Fruit fly (Drosophila melanogaster) whole organism, embryonic: ENCODE results near the gene Fer2.

Experiments used
- Asciz ChIP-seq: fragments of 200-800 bp; sonication (Bioruptor generic); optimal IDR thresholded peaks from 2 replicates; lab custom pipeline; 2017; ENCODE audit warnings: missing biosample characterization, mild to moderate bottlenecking, missing genetic modification characterization, missing genetic modification reagents
- CG11085 ChIP-seq: fragments of 200-800 bp; sonication (Bioruptor generic); IDR thresholded peaks from 2 replicates; pipeline ENCODE4 v1.3.6; 2022; ENCODE audit warnings: missing biosample characterization, missing genetic modification characterization
- CG11504 ChIP-seq: fragments of 200-800 bp; sonication (Bioruptor generic); optimal IDR thresholded peaks from 3 replicates; lab custom pipeline; 2019; ENCODE audit warnings: missing biosample characterization, mild to moderate bottlenecking, missing genetic modification characterization, moderate library complexity
- CG14441 ChIP-seq: fragments of 200-800 bp; sonication (Bioruptor generic); IDR thresholded peaks from 2 replicates; pipeline ENCODE4 v1.3.6; 2022; ENCODE audit warnings: missing biosample characterization, missing genetic modification characterization
- CG16779 ChIP-seq: fragments of 200-800 bp; sonication (Bioruptor generic); IDR thresholded peaks from 2 replicates; pipeline ENCODE4 v1.3.6; 2022; ENCODE audit warnings: missing biosample characterization, missing genetic modification characterization
- CG17612 ChIP-seq: fragments of 200-800 bp; sonication (Bioruptor generic); IDR thresholded peaks from 2 replicates; pipeline ENCODE4 v1.3.6; 2022; ENCODE audit warnings: missing biosample characterization, missing genetic modification characterization
- CG18262 ChIP-seq: fragments of 200-800 bp; optimal IDR thresholded peaks from 3 replicates; lab custom pipeline; 2019; ENCODE audit warnings: missing biosample characterization, mild to moderate bottlenecking, missing genetic modification characterization, moderate library complexity
- CG18764 ChIP-seq: fragments of 200-800 bp; sonication (Bioruptor generic); optimal IDR thresholded peaks from 3 replicates; lab custom pipeline; 2016; ENCODE audit warnings: missing biosample characterization, missing genetic modification characterization
- CG2129 ChIP-seq: fragments of 200-800 bp; sonication (Bioruptor generic); IDR thresholded peaks from 2 replicates; pipeline ENCODE4 v1.3.6; 2022; ENCODE audit warnings: missing biosample characterization, missing genetic modification characterization; ENCODE audit not compliant: partially characterized antibody
- CG30020 ChIP-seq: fragments of 200-800 bp; optimal IDR thresholded peaks from 2 replicates; lab custom pipeline; 2019; ENCODE audit warnings: missing biosample characterization, mild to moderate bottlenecking, missing genetic modification characterization, moderate library complexity
- CG32767 ChIP-seq: fragments of 200-800 bp; sonication (Bioruptor generic); IDR thresholded peaks from 2 replicates; pipeline ENCODE4 v1.3.6; 2022; ENCODE audit warnings: missing biosample characterization, missing genetic modification characterization
- CG33213 ChIP-seq: fragments of 200-800 bp; sonication (Bioruptor generic); optimal IDR thresholded peaks from 3 replicates; lab custom pipeline; 2016; ENCODE audit warnings: missing biosample characterization, missing genetic modification characterization
- CG33557 ChIP-seq: fragments of 200-800 bp; sonication (Bioruptor generic); optimal IDR thresholded peaks from 2 replicates; lab custom pipeline; 2019; ENCODE audit warnings: missing biosample characterization, mild to moderate bottlenecking, missing genetic modification characterization, moderate library complexity
- CG4617 ChIP-seq: fragments of 200-800 bp; sonication (Bioruptor generic); optimal IDR thresholded peaks from 3 replicates; lab custom pipeline; 2016; ENCODE audit warnings: missing biosample characterization, missing genetic modification characterization, borderline replicate concordance
- CG4707 ChIP-seq: fragments of 200-800 bp; sonication (Bioruptor generic); optimal IDR thresholded peaks from 2 replicates; lab custom pipeline; 2018; ENCODE audit warnings: missing biosample characterization, mild to moderate bottlenecking, missing genetic modification characterization, moderate library complexity
- CG8359 ChIP-seq: fragments of 200-800 bp; sonication (Bioruptor generic); optimal IDR thresholded peaks from 2 replicates; lab custom pipeline; 2017; ENCODE audit warnings: missing biosample characterization, mild to moderate bottlenecking, missing genetic modification characterization, borderline replicate concordance
- CG8388 ChIP-seq: fragments of 200-800 bp; sonication (Bioruptor generic); optimal IDR thresholded peaks from 2 replicates; lab custom pipeline; 2019; ENCODE audit warnings: missing biosample characterization, mild to moderate bottlenecking, missing genetic modification characterization, moderate library complexity
- CG8765 ChIP-seq: fragments of 200-800 bp; sonication (Bioruptor generic); IDR thresholded peaks from 2 replicates; pipeline ENCODE4 v1.3.6; 2022; ENCODE audit warnings: missing biosample characterization, missing genetic modification characterization
- CG9932 ChIP-seq: fragments of 200-800 bp; sonication (Bioruptor generic); IDR thresholded peaks from 2 replicates; pipeline ENCODE4 v1.3.6; 2022; ENCODE audit warnings: missing biosample characterization, missing genetic modification characterization
- CoRest ChIP-seq: fragments of 200-800 bp; sonication (Bioruptor generic); optimal IDR thresholded peaks from 3 replicates; lab custom pipeline; 2018; ENCODE audit warnings: missing biosample characterization, mild to moderate bottlenecking, missing genetic modification characterization, moderate library complexity
- CrebB ChIP-seq: fragments of 200-800 bp; sonication (Bioruptor generic); optimal IDR thresholded peaks from 3 replicates; lab custom pipeline; 2018; ENCODE audit warnings: missing biosample characterization, mild to moderate bottlenecking, missing genetic modification characterization
- Dfd ChIP-seq, 2 experiments: fragments of >200 bp; optimal IDR thresholded peaks; 2 replicates each; lab custom pipeline; 2017; ENCODE audit warnings: missing biosample characterization in 2 of 2, missing genetic modification characterization in 2 of 2
- Dref ChIP-seq: fragments of 200-800 bp; sonication (Bioruptor generic); IDR thresholded peaks from 2 replicates; pipeline ENCODE4 v1.3.6; 2022; ENCODE audit warnings: missing biosample characterization, missing genetic modification characterization
- Eip74EF ChIP-seq, 2 experiments: fragments of 200-800 bp in 1 of 2; fragments of >200 bp in 1 of 2; sonication (Bioruptor generic) in 1 of 2; optimal IDR thresholded peaks; 2 replicates each; lab custom pipeline; 2017 to 2019; ENCODE audit warnings: missing biosample characterization in 2 of 2, missing genetic modification characterization in 2 of 2, mild to moderate bottlenecking in 1 of 2, moderate library complexity in 1 of 2
- Ets97D ChIP-seq: fragments of 200-800 bp; sonication (Bioruptor generic); optimal IDR thresholded peaks from 3 replicates; lab custom pipeline; 2016; ENCODE audit warnings: missing biosample characterization, missing genetic modification characterization
- H2.0 ChIP-seq: fragments of 200-800 bp; sonication (Bioruptor generic); IDR thresholded peaks from 2 replicates; pipeline ENCODE4 v1.3.6; 2022; ENCODE audit warnings: missing biosample characterization, missing genetic modification characterization
- HLH4C ChIP-seq: fragments of 200-800 bp; sonication (Bioruptor generic); IDR thresholded peaks from 3 replicates; pipeline ENCODE4 v1.3.6; 2022; ENCODE audit warnings: missing biosample characterization, missing genetic modification characterization; ENCODE audit not compliant: partially characterized antibody
- Hsf ChIP-seq: fragments of 200-800 bp; sonication (Bioruptor generic); optimal IDR thresholded peaks from 3 replicates; lab custom pipeline; 2016; ENCODE audit warnings: missing biosample characterization, missing genetic modification characterization
- NfI ChIP-seq: fragments of 200-800 bp; sonication (Bioruptor generic); optimal IDR thresholded peaks from 3 replicates; lab custom pipeline; 2018; ENCODE audit warnings: missing biosample characterization, mild to moderate bottlenecking, missing genetic modification characterization, moderate library complexity
- Sry-β ChIP-seq: fragments of 200-800 bp; sonication (Bioruptor generic); optimal IDR thresholded peaks from 2 replicates; lab custom pipeline; 2018; ENCODE audit warnings: missing biosample characterization, mild to moderate bottlenecking, missing genetic modification characterization, moderate library complexity
- YL-1 ChIP-seq: fragments of 200-800 bp; sonication (Bioruptor generic); optimal IDR thresholded peaks from 3 replicates; lab custom pipeline; 2017; ENCODE audit warnings: missing biosample characterization, mild to moderate bottlenecking, missing genetic modification characterization
- ci ChIP-seq: fragments of 200-800 bp; sonication (Bioruptor generic); IDR thresholded peaks from 3 replicates; pipeline ENCODE4 v1.3.6; 2022; ENCODE audit warnings: missing biosample characterization, missing genetic modification characterization
- danr ChIP-seq: fragments of 200-800 bp; sonication (Bioruptor generic); IDR thresholded peaks from 2 replicates; pipeline ENCODE4 v1.3.6; 2022; ENCODE audit warnings: missing biosample characterization, missing genetic modification characterization
- dimm ChIP-seq: fragments of 200-800 bp; sonication (Bioruptor generic); IDR thresholded peaks from 2 replicates; pipeline ENCODE4 v1.3.6; 2022; ENCODE audit warnings: missing biosample characterization, missing genetic modification characterization
- fd3F ChIP-seq: fragments of 200-800 bp; sonication (Bioruptor generic); optimal IDR thresholded peaks from 2 replicates; lab custom pipeline; 2018; ENCODE audit warnings: missing biosample characterization, mild to moderate bottlenecking, missing genetic modification characterization, moderate library complexity
- grn ChIP-seq: fragments of 200-800 bp; sonication (Bioruptor generic); optimal IDR thresholded peaks from 3 replicates; lab custom pipeline; 2017; ENCODE audit warnings: missing biosample characterization, missing genetic modification characterization
- hkb ChIP-seq, 2 experiments: fragments of 200-800 bp in 1 of 2; fragments of >200 bp in 1 of 2; sonication (Bioruptor generic) in 1 of 2; IDR thresholded peaks in 1 of 2; optimal IDR thresholded peaks in 1 of 2; 2 replicates each; pipeline versions ENCODE4 v1.3.6 to Lab custom; 2017 to 2022; ENCODE audit warnings: missing biosample characterization in 1 of 2, missing genetic modification characterization in 1 of 2
- hth ChIP-seq: fragments of >200 bp; optimal IDR thresholded peaks from 2 replicates; lab custom pipeline; 2017; ENCODE audit warnings: inconsistent platforms
- lab ChIP-seq: fragments of 200-800 bp; sonication (Bioruptor generic); optimal IDR thresholded peaks from 3 replicates; lab custom pipeline; 2017; ENCODE audit warnings: missing biosample characterization, missing genetic modification characterization, mild to moderate bottlenecking, moderate library complexity, missing genetic modification reagents
- lov ChIP-seq, 2 experiments: fragments of 200-800 bp in 1 of 2; fragments of >200 bp in 1 of 2; sonication (Bioruptor generic) in 1 of 2; IDR thresholded peaks in 1 of 2; optimal IDR thresholded peaks in 1 of 2; 2 replicates in 1 of 2; 3 replicates in 1 of 2; pipeline versions ENCODE4 v1.3.6 to Lab custom; 2017 to 2022; ENCODE audit warnings: missing biosample characterization in 1 of 2, missing genetic modification characterization in 1 of 2
- sc ChIP-seq, 3 experiments: fragments of >200 bp in 2 of 3; fragments of 200-800 bp in 1 of 3; sonication (Bioruptor generic) in 1 of 3; optimal IDR thresholded peaks; 2 replicates in 2 of 3; 3 replicates in 1 of 3; lab custom pipeline; 2017; ENCODE audit warnings: mild to moderate bottlenecking in 1 of 3, missing biosample characterization in 1 of 3, missing genetic modification characterization in 1 of 3, missing genetic modification reagents in 1 of 3
- scrt ChIP-seq: fragments of 200-800 bp; sonication (Bioruptor generic); optimal IDR thresholded peaks from 2 replicates; lab custom pipeline; 2018; ENCODE audit warnings: missing biosample characterization, mild to moderate bottlenecking, missing genetic modification characterization, moderate library complexity
- sens-2 ChIP-seq: fragments of 200-800 bp; sonication (Bioruptor generic); IDR thresholded peaks from 2 replicates; pipeline ENCODE4 v1.3.6; 2022; ENCODE audit warnings: missing biosample characterization, missing genetic modification characterization
- sim ChIP-seq: fragments of 200-800 bp; sonication (Bioruptor generic); IDR thresholded peaks from 2 replicates; pipeline ENCODE4 v1.3.6; 2022; ENCODE audit warnings: missing biosample characterization, missing genetic modification characterization
- slbo ChIP-seq: fragments of 200-800 bp; sonication (Bioruptor generic); IDR thresholded peaks from 2 replicates; pipeline ENCODE4 v1.3.6; 2022; ENCODE audit warnings: missing biosample characterization, missing genetic modification characterization
- sug ChIP-seq: fragments of 200-800 bp; optimal IDR thresholded peaks from 2 replicates; lab custom pipeline; 2019; ENCODE audit warnings: missing biosample characterization, mild to moderate bottlenecking, missing genetic modification characterization, moderate library complexity

The Fer2 gene

DNA sequence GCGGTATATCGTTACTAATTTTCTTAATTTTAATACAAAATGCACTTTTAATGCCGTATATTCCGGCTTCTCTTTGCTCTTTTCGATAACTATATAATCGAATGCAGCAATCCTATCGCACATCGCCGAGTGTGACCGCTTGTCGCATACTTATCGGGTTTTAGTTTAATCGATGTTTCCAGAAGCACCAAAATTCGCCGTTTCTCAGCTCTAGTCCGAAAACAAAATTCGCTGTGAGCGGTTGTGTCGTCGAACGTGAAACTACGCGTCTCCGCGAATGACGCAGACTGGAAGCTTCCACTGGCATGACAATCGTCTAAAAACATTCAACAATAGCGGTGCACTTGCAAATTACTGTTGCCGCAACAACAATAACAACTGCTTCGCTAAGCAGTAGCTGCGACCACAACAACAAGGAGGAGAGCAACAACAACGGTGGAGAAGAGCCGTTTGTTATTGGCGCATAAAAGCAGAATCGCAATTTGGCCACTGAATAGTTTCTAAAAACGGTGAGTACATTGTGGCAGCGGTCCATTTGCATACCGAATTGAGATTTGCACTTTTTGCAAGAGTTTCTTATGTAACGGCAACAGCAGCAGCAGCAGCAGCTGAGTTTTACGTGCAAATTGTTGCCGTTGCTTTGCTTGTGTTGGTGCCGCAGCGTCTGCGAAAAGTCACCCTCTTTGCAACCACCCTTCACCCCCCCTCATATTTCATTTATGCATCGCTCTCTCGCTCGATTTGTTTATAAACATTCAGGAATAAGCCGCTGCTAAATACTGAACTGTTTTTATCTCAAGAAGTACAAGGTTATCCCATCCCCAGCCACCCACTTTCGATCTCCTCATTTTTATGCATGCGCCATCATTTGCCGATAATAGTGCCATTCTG is 35.9 kb upstream of the Fer2 start, which contains the start of gene sra (continued):
- peak; percentile 98 for TF ChIP-seq HLH4C
- TF ChIP-seq Hsf (GFP tag; lab: Kevin White, UChicago): peak; percentile 45
- TF ChIP-seq Dfd (GFP tag; optimal IDR thresholded peaks at IDR 0.05; lab: Kevin White, UChicago): no peak
- TF ChIP-seq lab (GFP tag; lab: Kevin White, UChicago): peak; percentile 45
- TF ChIP-seq hth (lab: Kevin White, UChicago): no peak
- peak; percentile 65 for TF ChIP-seq hkb (optimal IDR thresholded peaks at IDR 0.05; lab: Kevin White, UChicago)
- peak; percentile 18; the same call in 1 of the 2 replicates for TF ChIP-seq hkb (GFP tag; IDR thresholded peaks at IDR 0.05; lab: Robert Waterston, UW)
- TF ChIP-seq CrebB (tag; lab: Kevin White, UChicago): peak; percentile 30
- TF ChIP-seq CG18764: peak; percentile 8
- TF ChIP-seq CG11504 (tag; lab: Kevin White, UChicago): peak; percentile 78
- TF ChIP-seq Dref (GFP tag; lab: Robert Waterston, UW): peak; percentile 100
- TF ChIP-seq CG2129 (GFP tag; lab: Robert Waterston, UW): peak; percentile 91
- no peak for TF ChIP-seq sc (optimal IDR thresholded peaks at IDR 0.05; lab: Kevin White, UChicago)
- TF ChIP-seq sc (GFP tag; optimal IDR thresholded peaks at IDR 0.05; lab: Kevin White, UChicago): no peak
- TF ChIP-seq CoRest (tag; lab: Kevin White, UChicago): peak; percentile 37
- no peak for TF ChIP-seq Asciz
- TF ChIP-seq H2.0 (GFP tag; lab: Robert Waterston, UW): no peak
- TF ChIP-seq CG30020 (tag; lab: Kevin White, UChicago): no peak
- TF ChIP-seq CG8765 (GFP tag; lab: Robert Waterston, UW): no peak
- peak; percentile 76 for TF ChIP-seq Ets97D (GFP tag; lab: Kevin White, UChicago)
- no peak for TF ChIP-seq danr (GFP tag; lab: Robert Waterston, UW)
- TF ChIP-seq CG32767 (GFP tag; lab: Robert Waterston, UW): no peak
- peak; percentile 52; the same call in 1 of the 2 replicates for TF ChIP-seq CG16779 (GFP tag; lab: Robert Waterston, UW)
- TF ChIP-seq CG33557 (GFP tag; lab: Kevin White, UChicago): no peak
- peak; percentile 28; the same call in 1 of the 2 replicates for TF ChIP-seq slbo (GFP tag; lab: Robert Waterston, UW)
- no peak for TF ChIP-seq dimm
- peak; percentile 66 for TF ChIP-seq CG9932 (GFP tag; lab: Robert Waterston, UW)
- no peak for TF ChIP-seq CG14441
- TF ChIP-seq ci (GFP tag; lab: Robert Waterston, UW): peak; percentile 72; the same call in 2 of the 3 replicates
- no peak for TF ChIP-seq Sry-β (GFP tag; lab: Kevin White, UChicago)
- no peak for TF ChIP-seq CG17612 (GFP tag; lab: Robert Waterston, UW)
- TF ChIP-seq YL-1 (GFP tag; lab: Kevin White, UChicago): peak; percentile 90
- TF ChIP-seq fd3F: no peak
- TF ChIP-seq CG4707 (GFP tag; lab: Kevin White, UChicago): no peak
- TF ChIP-seq CG33213: peak; percentile 66
- no peak for TF ChIP-seq Eip74EF (GFP tag; optimal IDR thresholded peaks at IDR 0.05; lab: Kevin White, UChicago)
- peak; percentile 27; the same call in 1 of the 2 replicates for TF ChIP-seq CG11085 (GFP tag; lab: Robert Waterston, UW)
- peak; percentile 32 for TF ChIP-seq scrt (GFP tag; lab: Kevin White, UChicago)
- TF ChIP-seq sens-2 (GFP tag; lab: Robert Waterston, UW): no peak
- no peak for TF ChIP-seq grn (GFP tag; lab: Kevin White, UChicago)
- TF ChIP-seq sug (tag; lab: Kevin White, UChicago): peak; percentile 46
- no peak for TF ChIP-seq CG8359
- peak; percentile 59 for TF ChIP-seq CG4617 (GFP tag; lab: Kevin White, UChicago)
- TF ChIP-seq lov (optimal IDR thresholded peaks at IDR 0.05; lab: Kevin White, UChicago): no peak
- peak; percentile 25; the same call in 1 of the 3 replicates for TF ChIP-seq lov (GFP tag; IDR thresholded peaks at IDR 0.05; lab: Robert Waterston, UW)
- TF ChIP-seq NfI (GFP tag; lab: Kevin White, UChicago): peak; percentile 38
- peak; percentile 31 for TF ChIP-seq CG18262 (tag; lab: Kevin White, UChicago)
- TF ChIP-seq CG8388 (GFP tag; lab: Kevin White, UChicago): peak; percentile 20
- no peak for TF ChIP-seq sim (GFP tag; lab: Robert Waterston, UW)
